Fruit fly (Drosophila melanogaster): ENCODE data around the gene CG13895.

dm6 chr3L:697055-697427 is 11.0 kb downstream of the CG13895 start:
- TF ChIP-seq topi (GFP tag; optimal IDR thresholded peaks at IDR 0.05) (no peak), CG10669 (GFP tag; optimal IDR thresholded peaks at IDR 0.05) (no peak), eg (GFP tag; IDR thresholded peaks at IDR 0.05) (no peak), cyc (GFP tag; optimal IDR thresholded peaks at IDR 0.05) (no peak), Hr38 (GFP tag; optimal IDR thresholded peaks at IDR 0.05) (no peak), CG6792 (GFP tag; optimal IDR thresholded peaks at IDR 0.05) (no peak), pdm3 (GFP tag; optimal IDR thresholded peaks at IDR 0.05) (no peak), CG8319 (GFP tag; optimal IDR thresholded peaks at IDR 0.05) (no peak), CG4318 (GFP tag; optimal IDR thresholded peaks at IDR 0.05) (no peak), Met (GFP tag; optimal IDR thresholded peaks at IDR 0.05) (no peak), net (GFP tag; optimal IDR thresholded peaks at IDR 0.05) (no peak)
